Fruit fly (Drosophila melanogaster): ENCODE measurements around the gene cm.

dm6 chrX:7007693-7008092, 3.3 kb downstream of the cm start:
- peak; percentile 0 for TF ChIP-seq net (GFP tag; optimal IDR thresholded peaks at IDR 0.05)
- TF ChIP-seq dsx (GFP tag; optimal IDR thresholded peaks at IDR 0.05; ENCODE audit: poor library complexity, severe bottlenecking): peak; percentile 6
- no peak for TF ChIP-seq Hr38 (GFP tag; optimal IDR thresholded peaks at IDR 0.05)
- TF ChIP-seq CG8632 (GFP tag; optimal IDR thresholded peaks at IDR 0.05): no peak
- TF ChIP-seq salr (GFP tag; optimal IDR thresholded peaks at IDR 0.05): no peak
- TF ChIP-seq Lpt (GFP tag; optimal IDR thresholded peaks at IDR 0.05): no peak
- peak; percentile 26 for TF ChIP-seq OdsH (GFP tag; optimal IDR thresholded peaks at IDR 0.05)
- TF ChIP-seq topi (GFP tag; optimal IDR thresholded peaks at IDR 0.05): peak; percentile 37
- no peak for TF ChIP-seq fd85E (GFP tag; optimal IDR thresholded peaks at IDR 0.05)
- no peak for TF ChIP-seq Ets21C (GFP tag; optimal IDR thresholded peaks at IDR 0.05)
- TF ChIP-seq CG11762 (GFP tag; optimal IDR thresholded peaks at IDR 0.05; ENCODE audit: insufficient read depth): no peak
- peak; percentile 49 for TF ChIP-seq esn (GFP tag; optimal IDR thresholded peaks at IDR 0.05)
- peak; percentile 29 for TF ChIP-seq Smox (GFP tag; optimal IDR thresholded peaks at IDR 0.05)
- TF ChIP-seq CG8119 (GFP tag; IDR thresholded peaks at IDR 0.05): no peak
